Fruit fly (Drosophila melanogaster) whole organism, embryonic: ENCODE data around the gene CG15153.

Source experiments
- Abd-B ChIP-seq: fragments of 200-800 bp; sonication (Bioruptor generic); optimal IDR thresholded peaks from 2 replicates; lab custom pipeline; 2018; ENCODE audit warnings: missing biosample characterization, mild to moderate bottlenecking, missing genetic modification characterization, moderate library complexity
- Asciz ChIP-seq: fragments of 200-800 bp; sonication (Bioruptor generic); optimal IDR thresholded peaks from 2 replicates; lab custom pipeline; 2017; ENCODE audit warnings: missing biosample characterization, mild to moderate bottlenecking, missing genetic modification characterization, missing genetic modification reagents
- Atf6 ChIP-seq: fragments of 200-800 bp; sonication (Bioruptor generic); IDR thresholded peaks from 2 replicates; pipeline ENCODE4 v1.3.6; 2022; ENCODE audit warnings: missing biosample characterization, missing genetic modification characterization
- CG11247 ChIP-seq: fragments of 200-800 bp; sonication (Bioruptor generic); IDR thresholded peaks from 2 replicates; pipeline ENCODE4 v1.3.6; 2022; ENCODE audit warnings: missing biosample characterization, missing genetic modification characterization
- CG11723 ChIP-seq: fragments of 200-800 bp; sonication (Bioruptor generic); optimal IDR thresholded peaks from 2 replicates; lab custom pipeline; 2017; ENCODE audit warnings: missing biosample characterization, mild to moderate bottlenecking, missing genetic modification characterization
- CG12104 ChIP-seq: fragments of 200-800 bp; sonication (Bioruptor generic); optimal IDR thresholded peaks from 3 replicates; lab custom pipeline; 2016; ENCODE audit warnings: missing biosample characterization, missing genetic modification characterization
- CG15479 ChIP-seq: fragments of 200-800 bp; sonication (Bioruptor generic); optimal IDR thresholded peaks from 3 replicates; lab custom pipeline; 2019; ENCODE audit warnings: missing biosample characterization, mild to moderate bottlenecking, missing genetic modification characterization, moderate library complexity
- CG17361 ChIP-seq: fragments of 200-800 bp; sonication (Bioruptor generic); IDR thresholded peaks from 3 replicates; pipeline ENCODE4 v1.3.6; 2022; ENCODE audit warnings: missing biosample characterization, missing genetic modification characterization
- CG2678 ChIP-seq: fragments of 200-800 bp; sonication (Bioruptor generic); optimal IDR thresholded peaks from 3 replicates; lab custom pipeline; 2019; ENCODE audit warnings: missing biosample characterization, mild to moderate bottlenecking, missing genetic modification characterization, moderate library complexity
- CG2712 ChIP-seq: fragments of 200-800 bp; optimal IDR thresholded peaks from 3 replicates; lab custom pipeline; 2019; ENCODE audit warnings: missing biosample characterization, mild to moderate bottlenecking, missing genetic modification characterization, moderate library complexity
- CG3163 ChIP-seq: fragments of 200-800 bp; sonication (Bioruptor generic); optimal IDR thresholded peaks from 3 replicates; lab custom pipeline; 2016; ENCODE audit warnings: missing biosample characterization, missing genetic modification characterization
- CG32767 ChIP-seq: fragments of 200-800 bp; sonication (Bioruptor generic); IDR thresholded peaks from 2 replicates; pipeline ENCODE4 v1.3.6; 2022; ENCODE audit warnings: missing biosample characterization, missing genetic modification characterization
- CG4424 ChIP-seq: fragments of 200-800 bp; sonication (Bioruptor generic); optimal IDR thresholded peaks from 3 replicates; lab custom pipeline; 2016; ENCODE audit warnings: missing biosample characterization, missing genetic modification characterization
- CG7987 ChIP-seq: fragments of 200-800 bp; sonication (Bioruptor generic); optimal IDR thresholded peaks from 2 replicates; lab custom pipeline; 2018; ENCODE audit warnings: missing biosample characterization, mild to moderate bottlenecking, missing genetic modification characterization, moderate library complexity
- CG8359 ChIP-seq: fragments of 200-800 bp; sonication (Bioruptor generic); optimal IDR thresholded peaks from 2 replicates; lab custom pipeline; 2017; ENCODE audit warnings: missing biosample characterization, mild to moderate bottlenecking, missing genetic modification characterization, borderline replicate concordance
- CHES-1-like ChIP-seq: fragments of 200-800 bp; sonication (Bioruptor generic); optimal IDR thresholded peaks from 2 replicates; lab custom pipeline; 2016; ENCODE audit warnings: missing biosample characterization, missing genetic modification characterization
- CTCF ChIP-seq: fragments of 200-800 bp; sonication (Bioruptor generic); optimal IDR thresholded peaks from 2 replicates; lab custom pipeline; 2017; ENCODE audit warnings: missing biosample characterization, mild to moderate bottlenecking, missing genetic modification characterization, moderate library complexity
- Chrac-16 ChIP-seq: fragments of 200-800 bp; sonication (Bioruptor generic); optimal IDR thresholded peaks from 3 replicates; lab custom pipeline; 2016; ENCODE audit warnings: missing biosample characterization, missing genetic modification characterization
- Dp ChIP-seq: fragments of 200-800 bp; sonication (Bioruptor generic); optimal IDR thresholded peaks from 2 replicates; lab custom pipeline; 2018; ENCODE audit warnings: missing biosample characterization, mild to moderate bottlenecking, missing genetic modification characterization, moderate library complexity
- Fer3 ChIP-seq: fragments of 200-800 bp; sonication (Bioruptor generic); optimal IDR thresholded peaks from 2 replicates; lab custom pipeline; 2018; ENCODE audit warnings: missing biosample characterization, mild to moderate bottlenecking, missing genetic modification characterization, moderate library complexity
- NFAT ChIP-seq: fragments of 200-800 bp; sonication (Bioruptor generic); IDR thresholded peaks from 2 replicates; pipeline ENCODE4 v1.3.6; 2022; ENCODE audit warnings: missing biosample characterization, missing genetic modification characterization
- NfI ChIP-seq: fragments of 200-800 bp; sonication (Bioruptor generic); optimal IDR thresholded peaks from 3 replicates; lab custom pipeline; 2018; ENCODE audit warnings: missing biosample characterization, mild to moderate bottlenecking, missing genetic modification characterization, moderate library complexity
- Oaz ChIP-seq: fragments of 200-800 bp; sonication (Bioruptor generic); IDR thresholded peaks from 2 replicates; pipeline ENCODE4 v1.3.6; 2022; ENCODE audit warnings: missing biosample characterization, missing genetic modification characterization
- Optix ChIP-seq: fragments of 200-800 bp; sonication (Bioruptor generic); IDR thresholded peaks from 3 replicates; pipeline ENCODE4 v1.3.6; 2022; ENCODE audit warnings: missing biosample characterization, missing genetic modification characterization
- Scr ChIP-seq: fragments of 200-800 bp; sonication (Bioruptor generic); IDR thresholded peaks from 2 replicates; pipeline ENCODE4 v1.3.6; 2022; ENCODE audit warnings: missing biosample characterization, missing genetic modification characterization; ENCODE audit not compliant: partially characterized antibody
- Sox102F ChIP-seq: fragments of 200-800 bp; sonication (Bioruptor generic); optimal IDR thresholded peaks from 2 replicates; lab custom pipeline; 2018; ENCODE audit warnings: missing biosample characterization, mild to moderate bottlenecking, missing genetic modification characterization, moderate library complexity
- Tbp ChIP-seq: fragments of >200 bp; optimal IDR thresholded peaks from 2 replicates; lab custom pipeline; 2018; ENCODE audit warnings: missing biosample characterization, missing genetic modification characterization
- Vsx1 ChIP-seq: fragments of 200-800 bp; sonication (Bioruptor generic); optimal IDR thresholded peaks from 2 replicates; lab custom pipeline; 2017; ENCODE audit warnings: missing biosample characterization, mild to moderate bottlenecking, missing genetic modification characterization, missing genetic modification reagents
- ab ChIP-seq: fragments of 200-800 bp; sonication (Bioruptor generic); optimal IDR thresholded peaks from 2 replicates; lab custom pipeline; 2016; ENCODE audit warnings: missing biosample characterization, missing genetic modification characterization
- bcd ChIP-seq: fragments of 200-800 bp; sonication (Bioruptor generic); optimal IDR thresholded peaks from 2 replicates; lab custom pipeline; 2017; ENCODE audit warnings: missing biosample characterization, mild to moderate bottlenecking, missing genetic modification characterization
- cas ChIP-seq: fragments of 200-800 bp; sonication (Bioruptor generic); IDR thresholded peaks from 2 replicates; pipeline ENCODE4 v1.3.6; 2022; ENCODE audit warnings: missing biosample characterization, missing genetic modification characterization
- caup ChIP-seq: fragments of 200-800 bp; sonication (Bioruptor generic); optimal IDR thresholded peaks from 3 replicates; lab custom pipeline; 2017; ENCODE audit warnings: missing biosample characterization, mild to moderate bottlenecking, missing genetic modification characterization, moderate library complexity; ENCODE audit not compliant: severe bottlenecking
- chn ChIP-seq: fragments of 200-800 bp; sonication (Bioruptor generic); optimal IDR thresholded peaks from 2 replicates; lab custom pipeline; 2016; ENCODE audit warnings: missing biosample characterization, missing genetic modification characterization
- corto ChIP-seq: fragments of 200-800 bp; sonication (Bioruptor generic); optimal IDR thresholded peaks from 2 replicates; lab custom pipeline; 2016; ENCODE audit warnings: missing biosample characterization, mild to moderate bottlenecking, missing genetic modification characterization, moderate library complexity
- fd3F ChIP-seq: fragments of 200-800 bp; sonication (Bioruptor generic); optimal IDR thresholded peaks from 2 replicates; lab custom pipeline; 2018; ENCODE audit warnings: missing biosample characterization, mild to moderate bottlenecking, missing genetic modification characterization, moderate library complexity
- fd96Cb ChIP-seq: fragments of 200-800 bp; sonication (Bioruptor generic); optimal IDR thresholded peaks from 2 replicates; lab custom pipeline; 2018; ENCODE audit warnings: missing biosample characterization, mild to moderate bottlenecking, missing genetic modification characterization, moderate library complexity
- grau ChIP-seq: fragments of 200-800 bp; optimal IDR thresholded peaks from 3 replicates; lab custom pipeline; 2019; ENCODE audit warnings: missing biosample characterization, mild to moderate bottlenecking, missing genetic modification characterization, moderate library complexity
- grn ChIP-seq: fragments of 200-800 bp; sonication (Bioruptor generic); optimal IDR thresholded peaks from 3 replicates; lab custom pipeline; 2017; ENCODE audit warnings: missing biosample characterization, missing genetic modification characterization
- gt ChIP-seq: fragments of 200-800 bp; sonication (Bioruptor generic); IDR thresholded peaks from 2 replicates; pipeline ENCODE4 v1.3.6; 2022; ENCODE audit warnings: missing biosample characterization, missing genetic modification characterization
- hkb ChIP-seq, 2 experiments: fragments of 200-800 bp in 1 of 2; fragments of >200 bp in 1 of 2; sonication (Bioruptor generic) in 1 of 2; IDR thresholded peaks in 1 of 2; optimal IDR thresholded peaks in 1 of 2; 2 replicates each; pipeline versions ENCODE4 v1.3.6 to Lab custom; 2017 to 2022; ENCODE audit warnings: missing biosample characterization in 1 of 2, missing genetic modification characterization in 1 of 2
- inv ChIP-seq: fragments of 200-800 bp; sonication (Bioruptor generic); IDR thresholded peaks from 2 replicates; pipeline ENCODE4 v1.3.6; 2022; ENCODE audit warnings: missing biosample characterization, missing genetic modification characterization; ENCODE audit not compliant: partially characterized antibody
- lola ChIP-seq, 3 experiments: fragments of >200 bp in 2 of 3; fragments of 200-800 bp in 1 of 3; sonication (Bioruptor generic) in 1 of 3; optimal IDR thresholded peaks; 2 replicates each; lab custom pipeline; 2017 to 2019; ENCODE audit warnings: missing biosample characterization in 3 of 3, missing genetic modification characterization in 3 of 3, mild to moderate bottlenecking in 1 of 3, moderate library complexity in 1 of 3
- nerfin-1 ChIP-seq: fragments of 200-800 bp; sonication (Bioruptor generic); optimal IDR thresholded peaks from 3 replicates; lab custom pipeline; 2019; ENCODE audit warnings: missing biosample characterization, mild to moderate bottlenecking, missing genetic modification characterization, moderate library complexity
- nmo ChIP-seq: fragments of 200-800 bp; sonication (Bioruptor generic); optimal IDR thresholded peaks from 2 replicates; lab custom pipeline; 2018; ENCODE audit warnings: missing biosample characterization, mild to moderate bottlenecking, missing genetic modification characterization, moderate library complexity
- pho ChIP-seq: fragments of 200-800 bp; sonication (Bioruptor generic); optimal IDR thresholded peaks from 2 replicates; lab custom pipeline; 2016; ENCODE audit warnings: missing biosample characterization, missing genetic modification characterization
- sens-2 ChIP-seq: fragments of 200-800 bp; sonication (Bioruptor generic); IDR thresholded peaks from 2 replicates; pipeline ENCODE4 v1.3.6; 2022; ENCODE audit warnings: missing biosample characterization, missing genetic modification characterization
- so ChIP-seq: fragments of 200-800 bp; sonication (Bioruptor generic); IDR thresholded peaks from 3 replicates; pipeline ENCODE4 v1.3.6; 2022; ENCODE audit warnings: missing biosample characterization, missing genetic modification characterization
- tgo ChIP-seq: fragments of 200-800 bp; sonication (Bioruptor generic); IDR thresholded peaks from 3 replicates; pipeline ENCODE4 v1.3.6; 2022; ENCODE audit warnings: missing biosample characterization, missing genetic modification characterization
- twi ChIP-seq: fragments of 200-800 bp; optimal IDR thresholded peaks from 2 replicates; lab custom pipeline; 2019; ENCODE audit warnings: missing biosample characterization, mild to moderate bottlenecking, missing genetic modification characterization, moderate library complexity
- unc-4 ChIP-seq: fragments of 200-800 bp; sonication (Bioruptor generic); IDR thresholded peaks from 2 replicates; pipeline ENCODE4 v1.3.6; 2022; ENCODE audit warnings: missing biosample characterization, missing genetic modification characterization; ENCODE audit not compliant: partially characterized antibody
- z ChIP-seq: fragments of 200-800 bp; sonication (Bioruptor generic); IDR thresholded peaks from 3 replicates; pipeline ENCODE4 v1.3.6; 2022; ENCODE audit warnings: missing biosample characterization, missing genetic modification characterization

The CG15153 gene

DNA sequence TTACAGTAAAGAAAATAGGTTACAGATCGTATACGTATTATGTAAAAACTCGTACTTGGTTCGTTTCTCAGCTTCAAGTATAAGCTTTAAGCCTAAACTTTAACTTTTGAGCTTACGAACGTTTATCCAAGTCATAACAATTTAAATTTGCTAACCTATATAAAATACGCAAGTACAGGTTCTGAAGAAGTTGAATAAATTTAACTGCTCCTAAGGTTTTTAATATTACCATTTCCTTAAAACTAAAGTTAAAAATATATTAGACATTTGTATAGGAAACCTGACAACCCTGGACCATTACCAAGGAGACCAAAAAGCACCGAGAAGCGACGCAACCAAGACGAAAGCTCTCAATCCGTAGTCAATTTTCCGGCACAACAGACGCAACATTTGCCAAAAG lies 27.6 kb upstream of the CG15153 start, which contains the start of gene CG5758 (continued):
- TF ChIP-seq sens-2 (GFP tag; lab: Robert Waterston, UW), result no peak
- TF ChIP-seq tgo (GFP tag; lab: Robert Waterston, UW), result no peak
- no peak for TF ChIP-seq inv (GFP tag; lab: Robert Waterston, UW)
- TF ChIP-seq chn (GFP tag; lab: Kevin White, UChicago), result no peak
- no peak for TF ChIP-seq CG2712 (tag; lab: Kevin White, UChicago)
- no peak for TF ChIP-seq twi
- TF ChIP-seq Oaz (GFP tag; lab: Robert Waterston, UW), result no peak
- TF ChIP-seq CG32767 (GFP tag; lab: Robert Waterston, UW), result no peak
- TF ChIP-seq nerfin-1 (tag; lab: Kevin White, UChicago), result no peak
- TF ChIP-seq Tbp (GFP tag; lab: Kevin White, UChicago), result no peak
- TF ChIP-seq Dp (GFP tag; lab: Kevin White, UChicago), result no peak
- no peak for TF ChIP-seq bcd (GFP tag; lab: Kevin White, UChicago)
- TF ChIP-seq Vsx1 (GFP tag; lab: Kevin White, UChicago), result no peak
- no peak for TF ChIP-seq Optix (GFP tag; lab: Robert Waterston, UW)
- TF ChIP-seq CG17361 (GFP tag; lab: Robert Waterston, UW), result no peak
- no peak for TF ChIP-seq Scr (GFP tag; lab: Robert Waterston, UW)
- TF ChIP-seq CG8359 (GFP tag; lab: Kevin White, UChicago), result no peak
- TF ChIP-seq grn (GFP tag; lab: Kevin White, UChicago), result no peak
- TF ChIP-seq CG2678, result peak; percentile 36
- TF ChIP-seq nmo (GFP tag; lab: Kevin White, UChicago), result no peak
- no peak; the same call in 1 of the 2 replicates for TF ChIP-seq Atf6 (GFP tag; lab: Robert Waterston, UW)
- TF ChIP-seq CG11247 (GFP tag; lab: Robert Waterston, UW), result no peak
- no peak for TF ChIP-seq CG3163
- no peak for TF ChIP-seq cas (GFP tag; lab: Robert Waterston, UW)
- TF ChIP-seq CG7987, result no peak
- no peak for TF ChIP-seq Abd-B
- peak; percentile 26 for TF ChIP-seq grau (tag; lab: Kevin White, UChicago)
- TF ChIP-seq CHES-1-like, result no peak
- TF ChIP-seq Sox102F (GFP tag; lab: Kevin White, UChicago), result peak; percentile 29
- TF ChIP-seq so, result no peak
- no peak for TF ChIP-seq corto (GFP tag; lab: Kevin White, UChicago)
- TF ChIP-seq CG15479 (GFP tag; lab: Kevin White, UChicago), result no peak
- no peak for TF ChIP-seq fd96Cb
- TF ChIP-seq gt, result no peak
- TF ChIP-seq CTCF (GFP tag; lab: Kevin White, UChicago), result peak; percentile 75
- TF ChIP-seq caup (GFP tag; lab: Kevin White, UChicago), result no peak
- 0 out of 2 replicates have a peak, but pooled peaks have one; percentile 10 for TF ChIP-seq NFAT
- TF ChIP-seq Asciz (GFP tag; lab: Kevin White, UChicago), result no peak
- TF ChIP-seq Fer3 (tag; lab: Kevin White, UChicago), result peak; percentile 12
- TF ChIP-seq unc-4 (GFP tag; lab: Robert Waterston, UW), result no peak
- TF ChIP-seq fd3F (GFP tag; lab: Kevin White, UChicago), result no peak
- TF ChIP-seq hkb (optimal IDR thresholded peaks at IDR 0.05; lab: Kevin White, UChicago), result no peak
- peak; percentile 53; the same call in 1 of the 2 replicates for TF ChIP-seq hkb (GFP tag; IDR thresholded peaks at IDR 0.05; lab: Robert Waterston, UW)
- TF ChIP-seq CG11723 (GFP tag; lab: Kevin White, UChicago), result no peak
- TF ChIP-seq lola (GFP tag; optimal IDR thresholded peaks at IDR 0.05; lab: Kevin White, UChicago), result no peak
- TF ChIP-seq CG4424, result peak; percentile 11
- no peak for TF ChIP-seq ab (GFP tag; lab: Kevin White, UChicago)
- peak; percentile 22 for TF ChIP-seq pho (GFP tag; lab: Kevin White, UChicago)
- TF ChIP-seq z (GFP tag; lab: Robert Waterston, UW), result no peak
- no peak for TF ChIP-seq Chrac-16 (GFP tag; lab: Kevin White, UChicago)
- TF ChIP-seq NfI, result no peak
- no peak for TF ChIP-seq CG12104
